Worm (Caenorhabditis elegans) whole organism, L4/young adult: Measurements from ENCODE around the gene R11G1.2.

Experiments
- W03F9.2 ChIP-seq: fragments of 150-350 bp; optimal IDR thresholded peaks from 2 replicates; lab custom pipeline; 2014; ENCODE audit warnings: missing biosample characterization, missing genetic modification characterization
- dao-5 ChIP-seq: sonication (generic microtip); optimal IDR thresholded peaks from 2 replicates; lab custom pipeline; 2016; ENCODE audit warnings: missing genotype, missing genetic modification characterization, moderate library complexity, missing compliant biosample characterization
- him-1 ChIP-seq: sonication (generic microtip); optimal IDR thresholded peaks from 2 replicates; lab custom pipeline; 2016; ENCODE audit warnings: missing genotype, missing genetic modification reagents, missing genetic modification characterization, missing compliant biosample characterization

DNA sequence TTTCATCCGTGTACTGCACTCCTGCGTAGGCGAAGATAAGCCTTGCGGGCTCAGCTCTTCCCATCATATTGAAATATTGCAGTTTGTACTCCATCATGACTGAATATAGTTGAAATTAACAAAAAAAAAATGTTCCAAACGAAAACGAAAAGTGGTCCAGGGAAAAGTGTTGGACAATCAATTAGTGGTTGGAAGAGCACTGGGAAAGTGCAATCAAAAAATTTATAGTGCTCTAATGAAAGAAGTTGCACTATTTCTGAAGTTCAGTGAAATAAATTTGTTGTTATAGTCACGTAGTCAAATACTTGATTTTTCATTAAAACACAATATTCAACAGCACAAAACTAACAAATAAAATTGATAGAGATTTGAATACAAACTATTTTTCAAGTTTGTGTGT lies 16.8 kb upstream of the R11G1.2 start, which contains the start of gene gst-11:
- TF ChIP-seq dao-5 (tag; lab: Kevin White, UChicago) (no peak), him-1 (tag; lab: Kevin White, UChicago) (no peak), W03F9.2 (tag; lab: Kevin White, UChicago) (no peak)
